Worm (Caenorhabditis elegans) whole organism, L2 larva: ENCODE data around the gene pat-9.
"Not testable (repeated sequence)": the region's sequence is repeated elsewhere in the genome, so short reads cannot be mapped to it uniquely, and the experiment has no call there.

Experiments used
- ceh-82 ChIP-seq: fragments of 150-350 bp; optimal IDR thresholded peaks from 2 replicates; lab custom pipeline; 2014; ENCODE audit warnings: missing biosample characterization, missing genetic modification characterization
- lin-39 ChIP-seq: fragments of 150-350 bp; optimal IDR thresholded peaks from 2 replicates; lab custom pipeline; 2014; ENCODE audit warnings: missing biosample characterization, missing genetic modification reagents, missing genetic modification characterization
- unc-62 ChIP-seq: fragments of 150-350 bp; optimal IDR thresholded peaks from 2 replicates; lab custom pipeline; 2014; ENCODE audit warnings: missing biosample characterization, missing genetic modification reagents, missing genetic modification characterization

DNA sequence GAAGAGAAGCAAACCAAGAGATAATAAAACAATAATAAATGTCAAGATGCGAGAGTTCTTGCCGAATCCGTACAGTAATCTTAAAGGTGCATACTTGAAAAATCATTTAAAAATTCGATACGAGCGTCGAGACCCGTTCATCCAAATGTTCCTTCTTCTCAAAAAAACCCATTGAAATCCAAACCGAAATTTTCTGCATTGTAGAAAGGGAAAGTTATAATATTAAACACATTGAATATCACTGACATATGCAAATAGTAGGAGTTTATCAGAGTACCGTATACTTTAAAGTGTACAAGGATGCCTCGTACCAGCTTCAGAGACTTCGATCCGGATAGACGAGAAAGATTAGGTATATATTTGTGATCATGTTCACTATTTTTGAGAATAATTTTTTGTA is 21.4 kb upstream of the pat-9 start, which contains the start of gene T25D1.2:
- TF ChIP-seq lin-39; unc-62 (GFP tag; lab: Kevin White, UChicago); ceh-82: not testable (repeated sequence)
